Worm (Caenorhabditis elegans): ENCODE measurements around the gene clec-177.

ce11 chrIV:4963834-4964233, 22.5 kb upstream of the clec-177 start, which contains the start of gene txt-3:
- TF ChIP-seq mab-9 (GFP tag; IDR thresholded peaks at IDR 0.05) (no peak), mep-1 (tag; optimal IDR thresholded peaks at IDR 0.05) (no peak), unc-62 (GFP tag; optimal IDR thresholded peaks at IDR 0.05) (no peak), unc-86 (tag; optimal IDR thresholded peaks at IDR 0.05) (no peak), fkh-4 (tag; optimal IDR thresholded peaks at IDR 0.05; ENCODE audit: borderline replicate concordance) (no peak), snpc-4 (tag; optimal IDR thresholded peaks at IDR 0.05) (no peak), unc-130 (tag; optimal IDR thresholded peaks at IDR 0.05) (no peak)
